Fruit fly (Drosophila melanogaster) whole organism, prepupa: ENCODE measurements around the gene CG12112.

Experiments
- CG10631 ChIP-seq: fragments of 200-800 bp; sonication (Bioruptor generic); optimal IDR thresholded peaks from 2 replicates; lab custom pipeline; 2016; ENCODE audit warnings: missing biosample characterization, missing genetic modification characterization
- CG10669 ChIP-seq: fragments of 200-800 bp; sonication (Bioruptor generic); optimal IDR thresholded peaks from 3 replicates; lab custom pipeline; 2018; ENCODE audit warnings: missing biosample characterization, mild to moderate bottlenecking, missing genetic modification characterization, moderate library complexity
- CG3919 ChIP-seq: fragments of 200-800 bp; sonication (Bioruptor generic); optimal IDR thresholded peaks from 3 replicates; lab custom pipeline; 2016; ENCODE audit warnings: missing biosample characterization, missing genetic modification characterization
- CG4318 ChIP-seq: fragments of 200-800 bp; sonication (Bioruptor generic); optimal IDR thresholded peaks from 3 replicates; lab custom pipeline; 2017; ENCODE audit warnings: missing biosample characterization, mild to moderate bottlenecking, missing genetic modification characterization
- CG6854 ChIP-seq: fragments of 200-800 bp; sonication (Bioruptor generic); optimal IDR thresholded peaks from 2 replicates; lab custom pipeline; 2017; ENCODE audit warnings: missing biosample characterization, mild to moderate bottlenecking, missing genetic modification characterization
- Sox102F ChIP-seq: fragments of 200-800 bp; sonication (Bioruptor generic); optimal IDR thresholded peaks from 2 replicates; lab custom pipeline; 2016; ENCODE audit warnings: missing biosample characterization, mild to moderate bottlenecking, missing genetic modification characterization
- salr ChIP-seq, 2 experiments: fragments of 200-800 bp; sonication (Bioruptor generic); optimal IDR thresholded peaks; 3 replicates each; lab custom pipeline; 2016 to 2018; ENCODE audit warnings: missing biosample characterization in 2 of 2, missing genetic modification characterization in 2 of 2, mild to moderate bottlenecking in 1 of 2
- topi ChIP-seq: fragments of 200-800 bp; sonication (Bioruptor generic); optimal IDR thresholded peaks from 3 replicates; lab custom pipeline; 2016; ENCODE audit warnings: missing biosample characterization, missing genetic modification characterization

DNA sequence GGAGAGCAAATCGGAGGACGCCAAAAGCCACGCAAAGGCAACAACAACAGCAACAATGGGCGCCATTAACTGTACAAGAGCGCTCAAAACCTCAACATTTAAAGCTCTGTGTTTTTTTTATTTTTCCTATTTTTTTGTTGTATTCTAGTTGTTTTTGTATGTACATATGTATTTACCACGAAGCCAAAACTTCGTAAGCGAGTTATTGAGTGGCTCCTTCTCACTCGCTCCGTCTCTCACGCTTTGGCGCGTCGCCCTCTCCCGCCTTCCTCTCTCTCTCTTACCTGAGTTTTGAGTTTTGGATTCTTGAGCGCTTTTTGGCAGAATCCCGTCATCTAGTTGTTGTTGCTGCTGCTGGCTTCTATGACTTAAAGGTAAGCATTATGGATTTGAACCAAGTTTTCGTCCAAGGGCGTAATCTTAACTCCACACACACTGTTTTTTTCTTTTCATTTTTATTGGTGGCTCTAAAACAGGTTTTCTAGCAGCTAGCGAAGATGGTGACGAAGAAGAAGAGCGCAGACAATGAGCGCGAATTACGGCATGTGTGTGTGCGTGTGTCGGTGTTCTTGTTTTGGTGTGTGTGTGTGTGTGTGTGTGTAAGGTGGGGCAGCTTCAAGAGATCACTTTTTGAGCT, 41.8 kb downstream of the CG12112 start:
- TF ChIP-seq salr (GFP tag; optimal IDR thresholded peaks at IDR 0.05; lab: Kevin White, UChicago) (no peak), CG4318 (GFP tag; lab: Kevin White, UChicago) (no peak), CG3919 (GFP tag; lab: Kevin White, UChicago) (no peak), Sox102F (GFP tag; lab: Kevin White, UChicago) (no peak), topi (GFP tag; lab: Kevin White, UChicago) (no peak), CG6854 (no peak), CG10631 (no peak), CG10669 (GFP tag; lab: Kevin White, UChicago) (no peak)
